Fruit fly (Drosophila melanogaster) whole organism, embryonic: ENCODE measurements around the gene CG15880.
A peak's percentile ranks its signal among the peaks of the same experiment; 100 is the strongest.

Experiments used
- CG11560 ChIP-seq: fragments of 200-800 bp; sonication (Bioruptor generic); IDR thresholded peaks from 3 replicates; pipeline ENCODE4 v1.3.6; 2022; ENCODE audit warnings: missing biosample characterization, missing genetic modification characterization
- CG12071 ChIP-seq: fragments of 200-800 bp; sonication (Bioruptor generic); optimal IDR thresholded peaks from 3 replicates; lab custom pipeline; 2018; ENCODE audit warnings: missing biosample characterization, mild to moderate bottlenecking, missing genetic modification characterization
- CG13775 ChIP-seq: fragments of 200-800 bp; sonication (Bioruptor generic); optimal IDR thresholded peaks from 3 replicates; lab custom pipeline; 2017; ENCODE audit warnings: missing biosample characterization, mild to moderate bottlenecking, missing genetic modification characterization
- CG18011 ChIP-seq: fragments of 200-800 bp; sonication (Bioruptor generic); optimal IDR thresholded peaks from 2 replicates; lab custom pipeline; 2017; ENCODE audit warnings: missing biosample characterization, missing genetic modification characterization, mild to moderate bottlenecking, moderate library complexity, missing genotype
- Doc3 ChIP-seq: fragments of 200-800 bp; sonication (Bioruptor generic); IDR thresholded peaks from 3 replicates; pipeline ENCODE4 v1.3.6; 2022; ENCODE audit warnings: missing biosample characterization, missing genetic modification characterization; ENCODE audit not compliant: partially characterized antibody
- fru ChIP-seq: fragments of >200 bp; optimal IDR thresholded peaks from 2 replicates; lab custom pipeline; 2017
- pzg ChIP-seq: fragments of 200-800 bp; sonication (Bioruptor generic); optimal IDR thresholded peaks from 3 replicates; lab custom pipeline; 2018; ENCODE audit warnings: missing biosample characterization, mild to moderate bottlenecking, missing genetic modification characterization, moderate library complexity
- tio ChIP-seq: fragments of 200-800 bp; sonication (Bioruptor generic); optimal IDR thresholded peaks from 2 replicates; lab custom pipeline; 2017; ENCODE audit warnings: missing biosample characterization, missing genetic modification characterization, inconsistent platforms

dm6 chr2L:843301-843700 is 25.6 kb upstream of the CG15880 start:
- peak; percentile 7 for TF ChIP-seq tio
- TF ChIP-seq Doc3 = no peak
- TF ChIP-seq CG18011 (GFP tag; lab: Kevin White, UChicago) = no peak
- TF ChIP-seq pzg (GFP tag; lab: Kevin White, UChicago) = no peak
- TF ChIP-seq CG11560 (tag; lab: Robert Waterston, UW) = no peak
- no peak for TF ChIP-seq CG13775 (GFP tag; lab: Kevin White, UChicago)
- TF ChIP-seq CG12071 (GFP tag; lab: Kevin White, UChicago) = no peak
- no peak for TF ChIP-seq fru (lab: Kevin White, UChicago)
